Fruit fly (Drosophila melanogaster) whole organism, embryonic: ENCODE measurements around the gene CG14079.

Experiments
- Asciz ChIP-seq: fragments of 200-800 bp; sonication (Bioruptor generic); optimal IDR thresholded peaks from 2 replicates; lab custom pipeline; 2017; ENCODE audit warnings: missing biosample characterization, mild to moderate bottlenecking, missing genetic modification characterization, missing genetic modification reagents
- B-H1 ChIP-seq: fragments of 200-800 bp; sonication (Bioruptor generic); IDR thresholded peaks from 3 replicates; pipeline ENCODE4 v1.3.6; 2022; ENCODE audit warnings: missing biosample characterization, missing genetic modification characterization
- CG10147 ChIP-seq: fragments of 200-800 bp; sonication (Bioruptor generic); optimal IDR thresholded peaks from 2 replicates; lab custom pipeline; 2019; ENCODE audit warnings: missing biosample characterization, mild to moderate bottlenecking, missing genetic modification characterization, moderate library complexity
- CG10267 ChIP-seq: fragments of 200-800 bp; sonication (Bioruptor generic); optimal IDR thresholded peaks from 2 replicates; lab custom pipeline; 2018; ENCODE audit warnings: missing biosample characterization, mild to moderate bottlenecking, missing genetic modification characterization, moderate library complexity
- CG10543 ChIP-seq: fragments of 200-800 bp; sonication (Bioruptor generic); optimal IDR thresholded peaks from 3 replicates; lab custom pipeline; 2017; ENCODE audit warnings: missing biosample characterization, mild to moderate bottlenecking, missing genetic modification characterization, moderate library complexity
- CG10565 ChIP-seq: fragments of 200-800 bp; sonication (Bioruptor generic); optimal IDR thresholded peaks from 3 replicates; lab custom pipeline; 2016; ENCODE audit warnings: missing biosample characterization, mild to moderate bottlenecking, missing genetic modification characterization
- CG11504 ChIP-seq: fragments of 200-800 bp; sonication (Bioruptor generic); optimal IDR thresholded peaks from 3 replicates; lab custom pipeline; 2019; ENCODE audit warnings: missing biosample characterization, mild to moderate bottlenecking, missing genetic modification characterization, moderate library complexity
- CG11696 ChIP-seq: fragments of 200-800 bp; sonication (Bioruptor generic); IDR thresholded peaks from 2 replicates; pipeline ENCODE4 v1.3.6; 2022; ENCODE audit warnings: missing biosample characterization, missing genetic modification characterization
- CG1529 ChIP-seq: fragments of 200-800 bp; sonication (Bioruptor generic); optimal IDR thresholded peaks from 3 replicates; lab custom pipeline; 2018; ENCODE audit warnings: missing biosample characterization, missing genetic modification characterization
- CG18764 ChIP-seq: fragments of 200-800 bp; sonication (Bioruptor generic); optimal IDR thresholded peaks from 3 replicates; lab custom pipeline; 2016; ENCODE audit warnings: missing biosample characterization, missing genetic modification characterization
- CG30431 ChIP-seq: fragments of 200-800 bp; sonication (Bioruptor generic); optimal IDR thresholded peaks from 2 replicates; lab custom pipeline; 2017; ENCODE audit warnings: missing biosample characterization, missing genetic modification characterization
- CG31224 ChIP-seq: fragments of 200-800 bp; sonication (Bioruptor generic); IDR thresholded peaks from 2 replicates; pipeline ENCODE4 v1.3.6; 2022; ENCODE audit warnings: missing biosample characterization, missing genetic modification characterization
- CG31365 ChIP-seq: fragments of 200-800 bp; sonication (Bioruptor generic); optimal IDR thresholded peaks from 2 replicates; lab custom pipeline; 2018; ENCODE audit warnings: missing biosample characterization, mild to moderate bottlenecking, missing genetic modification characterization
- CG34224 ChIP-seq: fragments of 200-800 bp; sonication (Bioruptor generic); IDR thresholded peaks from 3 replicates; pipeline ENCODE4 v1.3.6; 2022; ENCODE audit warnings: missing biosample characterization, missing genetic modification characterization; ENCODE audit not compliant: partially characterized antibody
- CG4282 ChIP-seq: fragments of 200-800 bp; sonication (Bioruptor generic); optimal IDR thresholded peaks from 2 replicates; lab custom pipeline; 2016; ENCODE audit warnings: missing biosample characterization, missing genetic modification characterization
- CG6175 ChIP-seq: fragments of 200-800 bp; sonication (Bioruptor generic); IDR thresholded peaks from 3 replicates; pipeline ENCODE4 v1.3.6; 2022; ENCODE audit warnings: missing biosample characterization, missing genetic modification characterization
- CG6689 ChIP-seq: fragments of 200-800 bp; sonication (Bioruptor generic); IDR thresholded peaks from 2 replicates; pipeline ENCODE4 v1.3.6; 2022; ENCODE audit warnings: missing biosample characterization, missing genetic modification characterization
- CG7928 ChIP-seq: fragments of 200-800 bp; sonication (Bioruptor generic); optimal IDR thresholded peaks from 2 replicates; lab custom pipeline; 2017; ENCODE audit warnings: missing biosample characterization, mild to moderate bottlenecking, missing genetic modification characterization
- CG8089 ChIP-seq: fragments of 200-800 bp; sonication (Bioruptor generic); optimal IDR thresholded peaks from 3 replicates; lab custom pipeline; 2016; ENCODE audit warnings: missing biosample characterization, missing genetic modification characterization
- CG8359 ChIP-seq: fragments of 200-800 bp; sonication (Bioruptor generic); optimal IDR thresholded peaks from 2 replicates; lab custom pipeline; 2017; ENCODE audit warnings: missing biosample characterization, mild to moderate bottlenecking, missing genetic modification characterization, borderline replicate concordance
- CG8765 ChIP-seq: fragments of 200-800 bp; sonication (Bioruptor generic); IDR thresholded peaks from 2 replicates; pipeline ENCODE4 v1.3.6; 2022; ENCODE audit warnings: missing biosample characterization, missing genetic modification characterization
- CG8944 ChIP-seq: fragments of 200-800 bp; sonication (Bioruptor generic); optimal IDR thresholded peaks from 3 replicates; lab custom pipeline; 2016; ENCODE audit warnings: missing biosample characterization, missing genetic modification characterization
- CG9609 ChIP-seq: fragments of 200-800 bp; sonication (Bioruptor generic); optimal IDR thresholded peaks from 3 replicates; lab custom pipeline; 2016; ENCODE audit warnings: missing biosample characterization, missing genetic modification characterization
- Dad ChIP-seq: fragments of 200-800 bp; sonication (Bioruptor generic); optimal IDR thresholded peaks from 3 replicates; lab custom pipeline; 2016; ENCODE audit warnings: missing biosample characterization, missing genetic modification characterization
- Dbx ChIP-seq: fragments of 200-800 bp; sonication (Bioruptor generic); IDR thresholded peaks from 3 replicates; pipeline ENCODE4 v1.3.6; 2022; ENCODE audit warnings: missing biosample characterization, missing genetic modification characterization
- Mrtf ChIP-seq: fragments of 200-800 bp; sonication (Bioruptor generic); IDR thresholded peaks from 3 replicates; pipeline ENCODE4 v1.3.6; 2022; ENCODE audit warnings: missing biosample characterization, missing genetic modification characterization
- Neu2 ChIP-seq: fragments of 200-800 bp; sonication (Bioruptor generic); optimal IDR thresholded peaks from 3 replicates; lab custom pipeline; 2016; ENCODE audit warnings: missing biosample characterization, missing genetic modification characterization, borderline replicate concordance
- Nf-YB ChIP-seq: fragments of 200-800 bp; sonication (Bioruptor generic); optimal IDR thresholded peaks from 3 replicates; lab custom pipeline; 2019; ENCODE audit warnings: missing biosample characterization, mild to moderate bottlenecking, missing genetic modification characterization, moderate library complexity
- Six4 ChIP-seq: fragments of 200-800 bp; sonication (Bioruptor generic); optimal IDR thresholded peaks from 2 replicates; lab custom pipeline; 2016; ENCODE audit warnings: missing biosample characterization, missing genetic modification characterization
- Sox102F ChIP-seq: fragments of 200-800 bp; sonication (Bioruptor generic); optimal IDR thresholded peaks from 2 replicates; lab custom pipeline; 2018; ENCODE audit warnings: missing biosample characterization, mild to moderate bottlenecking, missing genetic modification characterization, moderate library complexity
- YL-1 ChIP-seq: fragments of 200-800 bp; sonication (Bioruptor generic); optimal IDR thresholded peaks from 3 replicates; lab custom pipeline; 2017; ENCODE audit warnings: missing biosample characterization, mild to moderate bottlenecking, missing genetic modification characterization
- ac ChIP-seq: fragments of 200-800 bp; sonication (Bioruptor generic); optimal IDR thresholded peaks from 3 replicates; lab custom pipeline; 2017; ENCODE audit warnings: missing biosample characterization, mild to moderate bottlenecking, missing genetic modification characterization
- ap ChIP-seq: fragments of 200-800 bp; sonication (Bioruptor generic); IDR thresholded peaks from 2 replicates; pipeline ENCODE4 v1.3.6; 2022; ENCODE audit warnings: missing biosample characterization, missing genetic modification characterization
- az2 ChIP-seq: fragments of 200-800 bp; sonication (Bioruptor generic); optimal IDR thresholded peaks from 3 replicates; lab custom pipeline; 2016; ENCODE audit warnings: missing biosample characterization, missing genetic modification characterization
- bcd ChIP-seq: fragments of 200-800 bp; sonication (Bioruptor generic); optimal IDR thresholded peaks from 2 replicates; lab custom pipeline; 2017; ENCODE audit warnings: missing biosample characterization, mild to moderate bottlenecking, missing genetic modification characterization
- caup ChIP-seq: fragments of 200-800 bp; sonication (Bioruptor generic); optimal IDR thresholded peaks from 3 replicates; lab custom pipeline; 2017; ENCODE audit warnings: missing biosample characterization, mild to moderate bottlenecking, missing genetic modification characterization, moderate library complexity; ENCODE audit not compliant: severe bottlenecking
- danr ChIP-seq: fragments of 200-800 bp; sonication (Bioruptor generic); IDR thresholded peaks from 2 replicates; pipeline ENCODE4 v1.3.6; 2022; ENCODE audit warnings: missing biosample characterization, missing genetic modification characterization
- dm ChIP-seq: fragments of 200-800 bp; sonication (Bioruptor generic); optimal IDR thresholded peaks from 3 replicates; lab custom pipeline; 2016; ENCODE audit warnings: missing biosample characterization, missing genetic modification characterization
- emc ChIP-seq: fragments of 200-800 bp; sonication (Bioruptor generic); optimal IDR thresholded peaks from 2 replicates; lab custom pipeline; 2016; ENCODE audit warnings: missing biosample characterization, missing genetic modification characterization
- ewg ChIP-seq: fragments of 200-800 bp; sonication (Bioruptor generic); optimal IDR thresholded peaks from 3 replicates; lab custom pipeline; 2017; ENCODE audit warnings: mild to moderate bottlenecking, missing biosample characterization, missing genetic modification reagents, missing genetic modification characterization
- fu2 ChIP-seq: fragments of 200-800 bp; sonication (Bioruptor generic); optimal IDR thresholded peaks from 2 replicates; lab custom pipeline; 2016; ENCODE audit warnings: missing biosample characterization, missing genetic modification characterization
- gce ChIP-seq: fragments of 200-800 bp; sonication (Bioruptor generic); IDR thresholded peaks from 3 replicates; pipeline ENCODE4 v1.3.6; 2022; ENCODE audit warnings: missing biosample characterization, missing genetic modification characterization
- ham ChIP-seq: fragments of 200-800 bp; sonication (Bioruptor generic); IDR thresholded peaks from 2 replicates; pipeline ENCODE4 v1.3.6; 2022; ENCODE audit warnings: missing biosample characterization, missing genetic modification characterization
- her ChIP-seq: fragments of 200-800 bp; sonication (Bioruptor generic); optimal IDR thresholded peaks from 2 replicates; lab custom pipeline; 2016; ENCODE audit warnings: missing biosample characterization, missing genetic modification characterization
- lab ChIP-seq: fragments of 200-800 bp; sonication (Bioruptor generic); optimal IDR thresholded peaks from 3 replicates; lab custom pipeline; 2017; ENCODE audit warnings: missing biosample characterization, missing genetic modification characterization, mild to moderate bottlenecking, moderate library complexity, missing genetic modification reagents
- maf-S ChIP-seq: fragments of 200-800 bp; sonication (Bioruptor generic); optimal IDR thresholded peaks from 2 replicates; lab custom pipeline; 2016; ENCODE audit warnings: missing biosample characterization, missing genetic modification characterization
- otp ChIP-seq: fragments of 200-800 bp; sonication (Bioruptor generic); IDR thresholded peaks from 3 replicates; pipeline ENCODE4, ENCODE4 v1.3.6; 2022; ENCODE audit warnings: missing biosample characterization, missing genetic modification characterization
- rib ChIP-seq: fragments of 200-800 bp; sonication (Bioruptor generic); IDR thresholded peaks from 2 replicates; pipeline ENCODE4 v1.3.6; 2022; ENCODE audit warnings: missing biosample characterization, missing genetic modification characterization
- sd ChIP-seq: fragments of 200-800 bp; sonication (Bioruptor generic); optimal IDR thresholded peaks from 3 replicates; lab custom pipeline; 2018; ENCODE audit warnings: missing biosample characterization, mild to moderate bottlenecking, missing genetic modification characterization, moderate library complexity
- sens ChIP-seq: fragments of 200-800 bp; sonication (Bioruptor generic); peaks from one replicate; lab custom pipeline; 2016; ENCODE audit warnings: missing biosample characterization, missing genetic modification characterization
- twi ChIP-seq: fragments of 200-800 bp; optimal IDR thresholded peaks from 2 replicates; lab custom pipeline; 2019; ENCODE audit warnings: missing biosample characterization, mild to moderate bottlenecking, missing genetic modification characterization, moderate library complexity
- tx ChIP-seq: fragments of 200-800 bp; sonication (Bioruptor generic); optimal IDR thresholded peaks from 2 replicates; lab custom pipeline; 2016; ENCODE audit warnings: missing biosample characterization, missing genetic modification characterization

Gene CG14079

DNA sequence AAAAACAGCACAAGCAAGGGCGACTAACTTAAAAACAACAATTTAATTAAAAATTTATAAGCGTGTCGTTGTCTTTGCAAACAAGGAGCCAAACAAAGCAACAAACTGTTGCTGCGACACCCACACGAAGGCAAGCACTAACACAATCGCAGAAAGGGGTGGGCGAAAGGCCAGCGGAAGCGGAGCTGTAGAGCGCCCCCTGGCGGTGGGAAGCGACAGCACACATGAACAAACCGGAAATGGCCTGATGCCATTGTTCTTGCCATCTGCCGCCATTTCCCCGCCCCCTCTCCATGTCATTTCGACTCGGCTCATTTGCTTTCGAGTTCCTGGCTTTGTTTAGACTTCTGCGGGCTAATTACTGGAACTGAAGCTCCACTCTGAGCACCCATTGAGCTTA is 34.8 kb downstream of the CG14079 start (continued):
- TF ChIP-seq Neu2 (GFP tag; lab: Kevin White, UChicago), result no peak
- peak; percentile 45 for TF ChIP-seq CG10543 (GFP tag; lab: Kevin White, UChicago)
- TF ChIP-seq Asciz, result peak; percentile 19
- TF ChIP-seq CG8089 (GFP tag; lab: Kevin White, UChicago), result no peak
- TF ChIP-seq CG6689, result no peak
- no peak for TF ChIP-seq CG34224 (GFP tag; lab: Robert Waterston, UW)
- no peak for TF ChIP-seq B-H1 (GFP tag; lab: Robert Waterston, UW)
- TF ChIP-seq Dad, result no peak
- peak; percentile 27 for TF ChIP-seq CG31365 (tag; lab: Kevin White, UChicago)
- no peak for TF ChIP-seq CG7928
- no peak for TF ChIP-seq CG10565 (GFP tag; lab: Kevin White, UChicago)
- no peak for TF ChIP-seq az2 (GFP tag; lab: Kevin White, UChicago)
- TF ChIP-seq CG18764 (GFP tag; lab: Kevin White, UChicago), result no peak
- TF ChIP-seq tx, result no peak
- TF ChIP-seq CG30431 (GFP tag; lab: Kevin White, UChicago), result no peak
- TF ChIP-seq gce (GFP tag; lab: Robert Waterston, UW), result 0 out of 3 replicates have a peak, but pooled peaks have one; percentile 48
- 0 out of 2 replicates have a peak, but pooled peaks have one; percentile 8 for TF ChIP-seq CG31224 (GFP tag; lab: Robert Waterston, UW)
- no peak for TF ChIP-seq emc (GFP tag; lab: Kevin White, UChicago)
- peak; percentile 65 for TF ChIP-seq caup (GFP tag; lab: Kevin White, UChicago)
- TF ChIP-seq CG9609 (GFP tag; lab: Kevin White, UChicago), result no peak
- TF ChIP-seq otp, result no peak
- TF ChIP-seq YL-1 (GFP tag; lab: Kevin White, UChicago), result no peak
- no peak for TF ChIP-seq CG8359 (GFP tag; lab: Kevin White, UChicago)
- TF ChIP-seq dm (GFP tag; lab: Kevin White, UChicago), result no peak
- TF ChIP-seq fu2 (GFP tag; lab: Kevin White, UChicago), result no peak
- TF ChIP-seq sd, result no peak
- TF ChIP-seq Sox102F (GFP tag; lab: Kevin White, UChicago), result no peak
- TF ChIP-seq lab (GFP tag; lab: Kevin White, UChicago), result peak; percentile 77
- TF ChIP-seq Nf-YB (GFP tag; lab: Kevin White, UChicago), result no peak
- TF ChIP-seq bcd (GFP tag; lab: Kevin White, UChicago), result peak; percentile 44
- no peak for TF ChIP-seq sens (GFP tag; lab: Kevin White, UChicago)
- TF ChIP-seq CG8765 (GFP tag; lab: Robert Waterston, UW), result no peak
- TF ChIP-seq CG10147 (GFP tag; lab: Kevin White, UChicago), result no peak
- TF ChIP-seq CG1529 (GFP tag; lab: Kevin White, UChicago), result no peak
- 0 out of 3 replicates have a peak, but pooled peaks have one; percentile 47 for TF ChIP-seq Dbx (GFP tag; lab: Robert Waterston, UW)
- TF ChIP-seq ap, result no peak
- no peak for TF ChIP-seq CG8944 (GFP tag; lab: Kevin White, UChicago)
- no peak for TF ChIP-seq CG11696 (GFP tag; lab: Robert Waterston, UW)
- TF ChIP-seq maf-S, result no peak
- TF ChIP-seq CG11504 (tag; lab: Kevin White, UChicago), result peak; percentile 20
- peak; percentile 13 for TF ChIP-seq ewg (GFP tag; lab: Kevin White, UChicago)
- no peak for TF ChIP-seq CG10267 (tag; lab: Kevin White, UChicago)
- TF ChIP-seq her, result no peak
- no peak for TF ChIP-seq CG6175 (GFP tag; lab: Robert Waterston, UW)
- no peak for TF ChIP-seq ham (GFP tag; lab: Robert Waterston, UW)
- no peak for TF ChIP-seq CG4282 (GFP tag; lab: Kevin White, UChicago)
- no peak for TF ChIP-seq rib
- TF ChIP-seq danr (GFP tag; lab: Robert Waterston, UW), result no peak
- no peak for TF ChIP-seq Six4 (GFP tag; lab: Kevin White, UChicago)
- no peak for TF ChIP-seq twi (tag; lab: Kevin White, UChicago)
- peak; percentile 24 for TF ChIP-seq ac
- peak; percentile 48; the same call in 1 of the 3 replicates for TF ChIP-seq Mrtf
